Fruit fly (Drosophila melanogaster) whole organism, embryonic: ENCODE data around the gene Cyt-c1L.

Experiments
- Atf-2 ChIP-seq: fragments of 200-800 bp; sonication (Bioruptor generic); optimal IDR thresholded peaks from 2 replicates; lab custom pipeline; 2016; ENCODE audit warnings: missing biosample characterization, missing genetic modification characterization
- Atf3 ChIP-seq: fragments of 200-800 bp; sonication (Bioruptor generic); optimal IDR thresholded peaks from 3 replicates; lab custom pipeline; 2016; ENCODE audit warnings: missing biosample characterization, missing genetic modification characterization
- C15 ChIP-seq: fragments of 200-800 bp; sonication (Bioruptor generic); IDR thresholded peaks from 3 replicates; pipeline ENCODE4 v1.3.6; 2022; ENCODE audit warnings: missing biosample characterization, missing genetic modification characterization
- CG12155 ChIP-seq: fragments of 200-800 bp; sonication (Bioruptor generic); optimal IDR thresholded peaks from 3 replicates; lab custom pipeline; 2016; ENCODE audit warnings: missing biosample characterization, missing genetic modification characterization
- CG12219 ChIP-seq: fragments of 200-800 bp; sonication (Bioruptor generic); optimal IDR thresholded peaks from 3 replicates; lab custom pipeline; 2018; ENCODE audit warnings: missing biosample characterization, mild to moderate bottlenecking, missing genetic modification characterization
- CG15011 ChIP-seq: fragments of 200-800 bp; sonication (Bioruptor generic); optimal IDR thresholded peaks from 3 replicates; lab custom pipeline; 2018; ENCODE audit warnings: missing biosample characterization, mild to moderate bottlenecking, missing genetic modification characterization
- CG1529 ChIP-seq: fragments of 200-800 bp; sonication (Bioruptor generic); optimal IDR thresholded peaks from 3 replicates; lab custom pipeline; 2018; ENCODE audit warnings: missing biosample characterization, missing genetic modification characterization
- CG16779 ChIP-seq: fragments of 200-800 bp; sonication (Bioruptor generic); IDR thresholded peaks from 2 replicates; pipeline ENCODE4 v1.3.6; 2022; ENCODE audit warnings: missing biosample characterization, missing genetic modification characterization
- CG17802 ChIP-seq: fragments of 200-800 bp; sonication (Bioruptor generic); optimal IDR thresholded peaks from 2 replicates; lab custom pipeline; 2018; ENCODE audit warnings: missing biosample characterization, mild to moderate bottlenecking, missing genetic modification characterization, moderate library complexity
- CG1792 ChIP-seq: fragments of 200-800 bp; sonication (Bioruptor generic); optimal IDR thresholded peaks from 2 replicates; lab custom pipeline; 2016; ENCODE audit warnings: missing biosample characterization, missing genetic modification characterization
- CG31365 ChIP-seq: fragments of 200-800 bp; sonication (Bioruptor generic); optimal IDR thresholded peaks from 2 replicates; lab custom pipeline; 2018; ENCODE audit warnings: missing biosample characterization, mild to moderate bottlenecking, missing genetic modification characterization
- CG32772 ChIP-seq: fragments of 200-800 bp; sonication (Bioruptor generic); IDR thresholded peaks from 2 replicates; pipeline ENCODE4 v1.3.6; 2022; ENCODE audit warnings: missing biosample characterization, missing genetic modification characterization
- CG3995 ChIP-seq: fragments of 200-800 bp; sonication (Bioruptor generic); optimal IDR thresholded peaks from 3 replicates; lab custom pipeline; 2016; ENCODE audit warnings: missing biosample characterization, missing genetic modification characterization
- CG4404 ChIP-seq: fragments of 200-800 bp; sonication (Bioruptor generic); IDR thresholded peaks from 2 replicates; pipeline ENCODE4 v1.3.6; 2022; ENCODE audit warnings: missing biosample characterization, missing genetic modification characterization
- CG4730 ChIP-seq: fragments of 200-800 bp; sonication (Bioruptor generic); IDR thresholded peaks from 2 replicates; pipeline ENCODE4 v1.3.6; 2022; ENCODE audit warnings: missing biosample characterization, missing genetic modification characterization
- CG7271 ChIP-seq: fragments of 200-800 bp; sonication (Bioruptor generic); optimal IDR thresholded peaks from 2 replicates; lab custom pipeline; 2018; ENCODE audit warnings: missing biosample characterization, mild to moderate bottlenecking, missing genetic modification characterization, moderate library complexity
- CG8944 ChIP-seq: fragments of 200-800 bp; sonication (Bioruptor generic); optimal IDR thresholded peaks from 3 replicates; lab custom pipeline; 2016; ENCODE audit warnings: missing biosample characterization, missing genetic modification characterization
- CHES-1-like ChIP-seq: fragments of 200-800 bp; sonication (Bioruptor generic); optimal IDR thresholded peaks from 2 replicates; lab custom pipeline; 2016; ENCODE audit warnings: missing biosample characterization, missing genetic modification characterization
- CrebB ChIP-seq: fragments of 200-800 bp; sonication (Bioruptor generic); optimal IDR thresholded peaks from 3 replicates; lab custom pipeline; 2018; ENCODE audit warnings: missing biosample characterization, mild to moderate bottlenecking, missing genetic modification characterization
- Eip74EF ChIP-seq, 2 experiments: fragments of 200-800 bp in 1 of 2; fragments of >200 bp in 1 of 2; sonication (Bioruptor generic) in 1 of 2; optimal IDR thresholded peaks; 2 replicates each; lab custom pipeline; 2017 to 2019; ENCODE audit warnings: missing biosample characterization in 2 of 2, missing genetic modification characterization in 2 of 2, mild to moderate bottlenecking in 1 of 2, moderate library complexity in 1 of 2
- Hr51 ChIP-seq, 2 experiments: fragments of 200-800 bp; sonication (Bioruptor generic); optimal IDR thresholded peaks; 2 replicates in 1 of 2; 3 replicates in 1 of 2; lab custom pipeline; 2016 to 2018; ENCODE audit warnings: missing biosample characterization in 2 of 2, missing genetic modification characterization in 2 of 2, mild to moderate bottlenecking in 1 of 2, moderate library complexity in 1 of 2
- Hr78 ChIP-seq, 2 experiments: fragments of 200-800 bp in 1 of 2; fragments of >200 bp in 1 of 2; sonication (Bioruptor generic) in 1 of 2; optimal IDR thresholded peaks; 2 replicates each; lab custom pipeline; 2017 to 2019; ENCODE audit warnings: missing biosample characterization in 2 of 2, missing genetic modification characterization in 2 of 2, mild to moderate bottlenecking in 1 of 2, moderate library complexity in 1 of 2
- Pdp1 ChIP-seq, 2 experiments: fragments of 200-800 bp; sonication (Bioruptor generic); optimal IDR thresholded peaks; 3 replicates each; lab custom pipeline; 2016; ENCODE audit warnings: missing biosample characterization in 2 of 2, missing genetic modification characterization in 2 of 2, mild to moderate bottlenecking in 1 of 2, moderate library complexity in 1 of 2
- Poxn ChIP-seq: fragments of 200-800 bp; sonication (Bioruptor generic); IDR thresholded peaks from 2 replicates; pipeline ENCODE4 v1.3.6; 2022; ENCODE audit warnings: missing biosample characterization, missing genetic modification characterization
- Sox100B ChIP-seq: fragments of 200-800 bp; sonication (Bioruptor generic); optimal IDR thresholded peaks from 3 replicates; lab custom pipeline; 2018; ENCODE audit warnings: missing biosample characterization, mild to moderate bottlenecking, missing genetic modification characterization
- Ssrp ChIP-seq: fragments of 200-800 bp; sonication (Bioruptor generic); optimal IDR thresholded peaks from 2 replicates; lab custom pipeline; 2018; ENCODE audit warnings: missing biosample characterization, mild to moderate bottlenecking, missing genetic modification characterization, moderate library complexity
- Taf1 ChIP-seq: fragments of 200-800 bp; sonication (Bioruptor generic); IDR thresholded peaks from 2 replicates; pipeline ENCODE4 v1.3.6; 2022; ENCODE audit warnings: missing biosample characterization, missing genetic modification characterization
- YL-1 ChIP-seq: fragments of 200-800 bp; sonication (Bioruptor generic); optimal IDR thresholded peaks from 3 replicates; lab custom pipeline; 2017; ENCODE audit warnings: missing biosample characterization, mild to moderate bottlenecking, missing genetic modification characterization
- ap ChIP-seq: fragments of 200-800 bp; sonication (Bioruptor generic); IDR thresholded peaks from 2 replicates; pipeline ENCODE4 v1.3.6; 2022; ENCODE audit warnings: missing biosample characterization, missing genetic modification characterization
- corto ChIP-seq: fragments of 200-800 bp; sonication (Bioruptor generic); optimal IDR thresholded peaks from 2 replicates; lab custom pipeline; 2016; ENCODE audit warnings: missing biosample characterization, mild to moderate bottlenecking, missing genetic modification characterization, moderate library complexity
- croc ChIP-seq: fragments of 200-800 bp; sonication (Bioruptor generic); conservative IDR thresholded peaks from 3 replicates; pipeline ENCODE4 v1.3.6; 2022; ENCODE audit warnings: missing biosample characterization, missing genetic modification characterization
- da ChIP-seq: fragments of 200-800 bp; sonication (Bioruptor generic); optimal IDR thresholded peaks from 2 replicates; lab custom pipeline; 2016; ENCODE audit warnings: missing biosample characterization, missing genetic modification characterization
- danr ChIP-seq: fragments of 200-800 bp; sonication (Bioruptor generic); IDR thresholded peaks from 2 replicates; pipeline ENCODE4 v1.3.6; 2022; ENCODE audit warnings: missing biosample characterization, missing genetic modification characterization
- knrl ChIP-seq: fragments of 200-800 bp; sonication (Bioruptor generic); IDR thresholded peaks from 3 replicates; pipeline ENCODE4 v1.3.6; 2022; ENCODE audit warnings: missing biosample characterization, missing genetic modification characterization; ENCODE audit not compliant: partially characterized antibody
- lilli ChIP-seq: fragments of 200-800 bp; sonication (Bioruptor generic); optimal IDR thresholded peaks from 3 replicates; lab custom pipeline; 2016; ENCODE audit warnings: missing biosample characterization, missing genetic modification characterization
- lmd ChIP-seq: fragments of 200-800 bp; sonication (Bioruptor generic); IDR thresholded peaks from 2 replicates; pipeline ENCODE4 v1.3.6; 2022; ENCODE audit warnings: missing biosample characterization, missing genetic modification characterization
- lov ChIP-seq, 2 experiments: fragments of 200-800 bp in 1 of 2; fragments of >200 bp in 1 of 2; sonication (Bioruptor generic) in 1 of 2; IDR thresholded peaks in 1 of 2; optimal IDR thresholded peaks in 1 of 2; 2 replicates in 1 of 2; 3 replicates in 1 of 2; pipeline versions ENCODE4 v1.3.6 to Lab custom; 2017 to 2022; ENCODE audit warnings: missing biosample characterization in 1 of 2, missing genetic modification characterization in 1 of 2
- maf-S ChIP-seq: fragments of 200-800 bp; sonication (Bioruptor generic); optimal IDR thresholded peaks from 2 replicates; lab custom pipeline; 2016; ENCODE audit warnings: missing biosample characterization, missing genetic modification characterization
- odd ChIP-seq: fragments of 200-800 bp; sonication (Bioruptor generic); optimal IDR thresholded peaks from 2 replicates; lab custom pipeline; 2017; ENCODE audit warnings: missing biosample characterization, mild to moderate bottlenecking, missing genetic modification characterization
- org-1 ChIP-seq: fragments of 200-800 bp; sonication (Bioruptor generic); optimal IDR thresholded peaks from 2 replicates; lab custom pipeline; 2017; ENCODE audit warnings: missing biosample characterization, missing genetic modification characterization
- otp ChIP-seq: fragments of 200-800 bp; sonication (Bioruptor generic); IDR thresholded peaks from 3 replicates; pipeline ENCODE4, ENCODE4 v1.3.6; 2022; ENCODE audit warnings: missing biosample characterization, missing genetic modification characterization
- pan ChIP-seq, 4 experiments: fragments of >200 bp in 3 of 4; fragments of 200-800 bp in 1 of 4; sonication (Bioruptor generic) in 1 of 4; optimal IDR thresholded peaks in 3 of 4; IDR thresholded peaks in 1 of 4; 2 replicates each; pipeline versions ENCODE4 v1.3.6 to Lab custom; 2017 to 2022; ENCODE audit warnings: missing biosample characterization in 2 of 4, missing genetic modification characterization in 2 of 4, mixed read lengths in 1 of 4
- psq ChIP-seq: fragments of 200-800 bp; sonication (Bioruptor generic); optimal IDR thresholded peaks from 2 replicates; lab custom pipeline; 2017; ENCODE audit warnings: missing biosample characterization, missing genetic modification characterization
- seq ChIP-seq: fragments of 200-800 bp; sonication (Bioruptor generic); IDR thresholded peaks from 2 replicates; pipeline ENCODE4 v1.3.6; 2022; ENCODE audit warnings: missing biosample characterization, missing genetic modification characterization
- slou ChIP-seq: fragments of 200-800 bp; sonication (Bioruptor generic); optimal IDR thresholded peaks from 3 replicates; lab custom pipeline; 2016; ENCODE audit warnings: missing biosample characterization, missing genetic modification characterization
- stwl ChIP-seq: fragments of 200-800 bp; sonication (Bioruptor generic); optimal IDR thresholded peaks from 3 replicates; lab custom pipeline; 2018; ENCODE audit warnings: missing biosample characterization, mild to moderate bottlenecking, missing genetic modification characterization, moderate library complexity
- tio ChIP-seq: fragments of 200-800 bp; sonication (Bioruptor generic); optimal IDR thresholded peaks from 2 replicates; lab custom pipeline; 2017; ENCODE audit warnings: missing biosample characterization, missing genetic modification characterization, inconsistent platforms
- ttk ChIP-seq: fragments of 200-800 bp; sonication (Bioruptor generic); IDR thresholded peaks from 2 replicates; pipeline ENCODE4 v2.1.2; 2022; ENCODE audit warnings: missing biosample characterization, missing genetic modification characterization
- yki ChIP-seq: fragments of >200 bp; optimal IDR thresholded peaks from 3 replicates; lab custom pipeline; 2018
- zfh2 ChIP-seq: fragments of 200-800 bp; sonication (Bioruptor generic); optimal IDR thresholded peaks from 2 replicates; lab custom pipeline; 2016; ENCODE audit warnings: missing biosample characterization, missing genetic modification characterization

Gene Cyt-c1L

dm6 chr3R:29219948-29220347 lies 16.0 kb upstream of the Cyt-c1L start, which contains the start of gene eEF1gamma (continued):
- TF ChIP-seq Pdp1 (GFP tag; optimal IDR thresholded peaks at IDR 0.05; lab: Kevin White, UChicago) (peak; percentile 85 to 92), Poxn (peak; percentile 69), CG16779 (peak; percentile 93), CG4404 (GFP tag; lab: Robert Waterston, UW) (peak; percentile 74), croc (peak; percentile 85), stwl (tag; lab: Kevin White, UChicago) (peak; percentile 91), Ssrp (peak; percentile 81), Hr78 (GFP tag; optimal IDR thresholded peaks at IDR 0.05; lab: Kevin White, UChicago) (peak in 1 of 2 experiments; percentile 61), CG31365 (tag; lab: Kevin White, UChicago) (peak; percentile 90), C15 (GFP tag; lab: Robert Waterston, UW) (peak; percentile 93), CG8944 (GFP tag; lab: Kevin White, UChicago) (peak; percentile 87), CG17802 (tag; lab: Kevin White, UChicago) (peak; percentile 82), da (GFP tag; lab: Kevin White, UChicago) (peak; percentile 91), Atf-2 (peak; percentile 92), CG15011 (peak; percentile 96), tio (GFP tag; lab: Kevin White, UChicago) (no peak), pan (optimal IDR thresholded peaks at IDR 0.05; lab: Kevin White, UChicago) (no peak), pan (GFP tag; optimal IDR thresholded peaks at IDR 0.05 in 1 of 2, IDR thresholded peaks at IDR 0.05 in 1 of 2) (peak in 1 of 2 experiments; percentile 94), slou (GFP tag; lab: Kevin White, UChicago) (peak; percentile 91), lmd (GFP tag; lab: Robert Waterston, UW) (peak; percentile 89), odd (GFP tag; lab: Kevin White, UChicago) (peak; percentile 97), ttk (GFP tag; lab: Robert Waterston, UW) (peak; percentile 93), lov (optimal IDR thresholded peaks at IDR 0.05; lab: Kevin White, UChicago) (no peak), lov (GFP tag; IDR thresholded peaks at IDR 0.05; lab: Robert Waterston, UW) (peak; percentile 98), Hr51 (GFP tag; optimal IDR thresholded peaks at IDR 0.05; lab: Kevin White, UChicago) (peak; percentile 90 to 95), otp (GFP tag; lab: Robert Waterston, UW) (peak; percentile 97), yki (lab: Kevin White, UChicago) (no peak), maf-S (GFP tag; lab: Kevin White, UChicago) (peak; percentile 93), YL-1 (GFP tag; lab: Kevin White, UChicago) (peak; percentile 99), zfh2 (peak; percentile 87), CG1792 (GFP tag; lab: Kevin White, UChicago) (peak; percentile 93), knrl (GFP tag; lab: Robert Waterston, UW) (peak; percentile 94), CG12155 (peak; percentile 86), Taf1 (peak; percentile 77; the same call in 1 of the 2 replicates), org-1 (peak; percentile 92), psq (peak; percentile 77), lilli (GFP tag; lab: Kevin White, UChicago) (peak; percentile 91), CG32772 (GFP tag; lab: Robert Waterston, UW) (peak; percentile 89), corto (no peak), CHES-1-like (GFP tag; lab: Kevin White, UChicago) (peak; percentile 95), seq (GFP tag; lab: Robert Waterston, UW) (peak; percentile 92), Atf3 (GFP tag; lab: Kevin White, UChicago) (peak; percentile 91), CG3995 (GFP tag; lab: Kevin White, UChicago) (peak; percentile 80), CG4730 (peak; percentile 89), CG7271 (peak; percentile 99), Eip74EF (GFP tag; optimal IDR thresholded peaks at IDR 0.05; lab: Kevin White, UChicago) (peak in 1 of 2 experiments; percentile 82), danr (GFP tag; lab: Robert Waterston, UW) (peak; percentile 80), CrebB (tag; lab: Kevin White, UChicago) (peak; percentile 96), CG12219 (peak; percentile 94), Sox100B (GFP tag; lab: Kevin White, UChicago) (peak; percentile 96), ap (peak; percentile 94), CG1529 (GFP tag; lab: Kevin White, UChicago) (peak; percentile 93)
